Fruit fly (Drosophila melanogaster) whole organism, pupa: Measurements from ENCODE around the gene Lk.

Experiments used
- CG10348 ChIP-seq: fragments of 200-800 bp; sonication (Bioruptor generic); IDR thresholded peaks from 2 replicates; pipeline ENCODE4 v1.3.6; 2022; ENCODE audit warnings: missing biosample characterization, missing genetic modification characterization
- CG12605 ChIP-seq: fragments of 200-800 bp; sonication (Bioruptor generic); IDR thresholded peaks from 2 replicates; pipeline ENCODE4 v1.3.6; 2022; ENCODE audit warnings: missing biosample characterization, missing genetic modification characterization
- CG13204 ChIP-seq: fragments of 200-800 bp; sonication (Bioruptor generic); optimal IDR thresholded peaks from 2 replicates; lab custom pipeline; 2018; ENCODE audit warnings: missing biosample characterization, mild to moderate bottlenecking, missing genetic modification characterization, moderate library complexity
- CG14655 ChIP-seq: fragments of 200-800 bp; sonication (Bioruptor generic); optimal IDR thresholded peaks from 3 replicates; lab custom pipeline; 2017; ENCODE audit warnings: mild to moderate bottlenecking, missing biosample characterization, missing genetic modification reagents, missing genetic modification characterization
- CG15710 ChIP-seq: fragments of 200-800 bp; sonication (Bioruptor generic); optimal IDR thresholded peaks from 2 replicates; lab custom pipeline; 2018; ENCODE audit warnings: missing biosample characterization, mild to moderate bottlenecking, missing genetic modification characterization, moderate library complexity
- CG17806 ChIP-seq: fragments of 200-800 bp; sonication (Bioruptor generic); optimal IDR thresholded peaks from 2 replicates; lab custom pipeline; 2018; ENCODE audit warnings: missing biosample characterization, mild to moderate bottlenecking, missing genetic modification characterization, moderate library complexity
- CG32121 ChIP-seq: fragments of 200-800 bp; sonication (Bioruptor generic); IDR thresholded peaks from 2 replicates; pipeline ENCODE4 v1.3.6; 2022; ENCODE audit warnings: missing biosample characterization, missing genetic modification characterization
- CG34367 ChIP-seq: fragments of 200-800 bp; sonication (Bioruptor generic); optimal IDR thresholded peaks from 2 replicates; lab custom pipeline; 2018; ENCODE audit warnings: missing biosample characterization, mild to moderate bottlenecking, missing genetic modification characterization
- CG4496 ChIP-seq: fragments of 200-800 bp; sonication (Bioruptor generic); IDR thresholded peaks from 3 replicates; pipeline ENCODE4 v1.3.6; 2022; ENCODE audit warnings: missing biosample characterization, missing genetic modification characterization
- CG8159 ChIP-seq: fragments of 200-800 bp; sonication (Bioruptor generic); optimal IDR thresholded peaks from 3 replicates; lab custom pipeline; 2018; ENCODE audit warnings: missing biosample characterization, mild to moderate bottlenecking, missing genetic modification characterization, moderate library complexity
- CG8301 ChIP-seq: fragments of 200-800 bp; sonication (Bioruptor generic); optimal IDR thresholded peaks from 2 replicates; lab custom pipeline; 2018; ENCODE audit warnings: missing biosample characterization, mild to moderate bottlenecking, missing genetic modification characterization
- CG9948 ChIP-seq: fragments of 200-800 bp; sonication (Bioruptor generic); optimal IDR thresholded peaks from 2 replicates; lab custom pipeline; 2018; ENCODE audit warnings: missing biosample characterization, mild to moderate bottlenecking, missing genetic modification characterization, moderate library complexity
- D1 ChIP-seq: fragments of 200-800 bp; sonication (Bioruptor generic); optimal IDR thresholded peaks from 2 replicates; lab custom pipeline; 2018; ENCODE audit warnings: missing biosample characterization, mild to moderate bottlenecking, missing genetic modification characterization, moderate library complexity
- EcR ChIP-seq: fragments of 200-800 bp; sonication (Bioruptor generic); optimal IDR thresholded peaks from 3 replicates; lab custom pipeline; 2019; ENCODE audit warnings: missing biosample characterization, missing genetic modification characterization, mild to moderate bottlenecking, moderate library complexity, missing genetic modification reagents
- Ets98B ChIP-seq: fragments of 200-800 bp; sonication (Bioruptor generic); IDR thresholded peaks from 2 replicates; pipeline ENCODE4 v1.3.6; 2022; ENCODE audit warnings: missing biosample characterization, missing genetic modification characterization
- Pif1A ChIP-seq: fragments of 200-800 bp; sonication (Bioruptor generic); optimal IDR thresholded peaks from 3 replicates; lab custom pipeline; 2016; ENCODE audit warnings: missing biosample characterization, missing genetic modification characterization
- Pif1B ChIP-seq: fragments of 200-800 bp; sonication (Bioruptor generic); optimal IDR thresholded peaks from 3 replicates; lab custom pipeline; 2016; ENCODE audit warnings: missing biosample characterization, missing genetic modification characterization
- Snoo ChIP-seq: fragments of 200-800 bp; sonication (Bioruptor generic); optimal IDR thresholded peaks from 3 replicates; lab custom pipeline; 2017; ENCODE audit warnings: missing biosample characterization, mild to moderate bottlenecking, missing genetic modification characterization, inconsistent platforms
- fd96Ca ChIP-seq: fragments of 200-800 bp; sonication (Bioruptor generic); IDR thresholded peaks from 3 replicates; pipeline ENCODE4 v1.3.6; 2022; ENCODE audit warnings: missing biosample characterization, missing genetic modification characterization
- gl ChIP-seq: fragments of 200-800 bp; sonication (Bioruptor generic); optimal IDR thresholded peaks from 2 replicates; lab custom pipeline; 2018; ENCODE audit warnings: missing biosample characterization, mild to moderate bottlenecking, missing genetic modification characterization
- rn ChIP-seq: fragments of 200-800 bp; sonication (Bioruptor generic); IDR thresholded peaks from 2 replicates; pipeline ENCODE4 v1.3.6; 2022; ENCODE audit warnings: missing biosample characterization, missing genetic modification characterization

The Lk gene

DNA sequence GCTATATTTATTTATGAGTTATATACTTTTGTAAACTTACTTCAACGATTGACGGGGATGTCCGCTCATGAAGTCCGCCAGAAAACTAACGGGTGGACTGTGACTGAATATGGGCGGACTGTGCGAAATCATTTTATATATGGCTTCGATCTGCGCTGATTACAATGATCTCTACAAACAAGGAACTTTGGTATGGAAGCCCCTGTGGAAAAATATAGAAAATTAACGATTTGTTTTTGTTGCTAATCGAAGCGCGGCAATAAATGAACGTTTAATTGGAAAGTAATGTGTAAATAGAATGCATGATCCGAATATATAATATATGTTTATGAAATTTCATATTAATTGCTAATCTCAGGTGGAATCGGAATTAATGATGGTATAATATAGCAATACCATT lies 10.6 kb downstream of the Lk start:
- TF ChIP-seq Pif1B (GFP tag; lab: Kevin White, UChicago) (no peak), CG13204 (GFP tag; lab: Kevin White, UChicago) (no peak), CG9948 (tag; lab: Kevin White, UChicago) (no peak), CG4496 (no peak), Pif1A (no peak)

DNA sequence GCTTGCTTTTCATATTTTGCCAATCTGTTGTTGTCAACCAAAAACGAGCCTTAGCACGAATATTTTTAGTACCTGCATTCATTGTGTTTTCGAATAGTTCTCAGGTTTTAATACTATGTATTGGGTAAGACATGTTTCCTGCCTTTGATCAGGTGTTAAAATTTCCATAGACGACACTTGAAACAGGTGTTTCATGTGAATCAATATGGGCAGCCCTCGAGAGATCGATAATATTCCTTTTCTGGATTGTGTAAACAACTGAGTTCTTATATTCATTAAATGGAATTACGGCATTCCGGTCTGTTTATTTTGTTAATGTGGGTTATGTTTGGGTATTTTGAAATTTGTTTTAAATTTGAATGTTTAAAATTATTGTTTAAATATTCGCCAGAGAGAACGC lies 11.3 kb downstream of the Lk start:
- TF ChIP-seq fd96Ca (no peak), CG12605 (GFP tag; lab: Robert Waterston, UW) (no peak), CG34367 (tag; lab: Kevin White, UChicago) (no peak), Snoo (no peak), CG17806 (no peak), CG9948 (tag; lab: Kevin White, UChicago) (no peak), gl (tag; lab: Kevin White, UChicago) (no peak), CG10348 (GFP tag; lab: Robert Waterston, UW) (no peak), CG14655 (GFP tag; lab: Kevin White, UChicago) (no peak), D1 (tag; lab: Kevin White, UChicago) (no peak), CG13204 (GFP tag; lab: Kevin White, UChicago) (no peak), Pif1B (GFP tag; lab: Kevin White, UChicago) (no peak), CG8301 (no peak), Pif1A (no peak), CG15710 (tag; lab: Kevin White, UChicago) (no peak), Ets98B (no peak), CG4496 (no peak), CG8159 (tag; lab: Kevin White, UChicago) (no peak), EcR (no peak), CG32121 (GFP tag; lab: Robert Waterston, UW) (no peak)

DNA sequence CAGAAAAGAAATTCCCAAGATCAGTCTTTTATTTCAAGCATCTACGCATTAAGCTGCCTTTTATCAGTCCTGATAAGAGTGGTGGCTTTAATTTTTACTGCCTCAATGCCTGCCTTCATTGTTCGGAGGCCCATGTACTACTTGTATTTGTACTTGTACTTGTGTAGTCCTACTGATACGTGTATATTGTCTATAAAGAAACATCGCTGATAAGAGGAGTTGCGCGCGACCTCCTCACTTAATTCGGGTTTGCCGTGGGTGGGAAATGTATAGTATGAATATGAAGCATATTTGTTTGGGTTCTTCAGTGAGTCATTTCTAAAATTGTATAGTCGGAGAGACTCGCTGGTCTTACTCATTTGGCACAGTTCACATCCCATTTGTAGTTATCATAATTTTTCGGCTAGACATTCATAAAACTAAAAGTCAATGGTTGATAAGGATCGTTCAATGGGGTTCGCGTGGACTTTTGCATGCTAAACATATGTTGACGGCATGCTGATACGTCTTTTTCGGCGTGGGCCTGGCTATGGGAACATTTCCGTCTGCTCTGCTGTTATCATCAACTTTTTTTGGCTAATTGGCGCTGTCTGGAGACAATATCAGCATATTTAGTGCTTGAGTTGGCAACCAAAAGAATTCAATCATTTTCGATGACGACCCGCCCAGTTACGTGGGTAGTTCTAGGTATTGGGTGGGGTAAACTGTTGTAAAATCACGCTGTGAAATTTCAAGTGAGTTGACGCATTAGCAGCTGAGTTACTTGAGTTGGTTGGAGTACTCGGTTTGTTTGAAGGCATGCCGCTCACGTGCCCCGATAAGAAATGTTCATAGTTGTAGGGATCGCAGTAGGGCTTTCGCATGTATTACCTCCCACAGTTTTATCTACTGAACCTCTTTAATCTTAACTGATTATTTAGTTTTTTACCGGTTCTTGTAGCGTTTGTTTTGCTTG lies 12.5 kb downstream of the Lk start:
- TF ChIP-seq CG14655 (GFP tag; lab: Kevin White, UChicago) (no peak), Pif1B (GFP tag; lab: Kevin White, UChicago) (no peak), Pif1A (no peak), rn (no peak), CG17806 (no peak), Ets98B (no peak), D1 (tag; lab: Kevin White, UChicago) (no peak), CG13204 (GFP tag; lab: Kevin White, UChicago) (no peak), CG15710 (tag; lab: Kevin White, UChicago) (no peak)
- TF ChIP-seq, all 21 proteins: peak for 0

DNA sequence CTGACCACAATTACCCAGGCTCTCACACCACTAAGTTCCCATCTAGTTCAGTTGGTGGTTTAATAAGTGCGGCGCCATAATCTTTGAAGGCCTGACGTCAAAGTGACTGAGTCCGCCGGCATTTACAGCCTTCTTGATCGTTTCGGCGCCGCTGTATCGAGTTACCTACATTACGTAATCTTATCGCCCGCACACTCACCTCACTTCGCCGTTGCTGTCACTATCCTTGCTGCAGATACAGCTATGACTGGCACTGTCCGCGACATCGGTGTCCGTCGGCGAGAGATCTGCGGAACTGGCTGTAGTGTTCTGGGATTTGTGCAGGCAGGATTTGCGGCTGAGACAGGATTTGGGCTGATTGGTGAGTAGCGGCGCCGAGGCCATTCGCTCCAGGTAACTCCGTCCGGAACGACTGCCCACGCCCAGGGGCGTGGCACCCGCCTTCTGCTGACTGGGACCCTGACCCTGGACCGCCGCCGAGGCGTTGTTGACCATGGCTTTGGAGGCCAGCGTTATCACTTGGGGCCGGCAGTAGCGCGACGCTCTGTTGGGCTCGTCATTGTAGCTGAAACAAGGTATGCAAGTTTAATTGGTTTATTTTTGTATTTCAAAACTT lies 13.5 kb downstream of the Lk start:
- TF ChIP-seq CG17806 (no peak), EcR (peak; percentile 0)

DNA sequence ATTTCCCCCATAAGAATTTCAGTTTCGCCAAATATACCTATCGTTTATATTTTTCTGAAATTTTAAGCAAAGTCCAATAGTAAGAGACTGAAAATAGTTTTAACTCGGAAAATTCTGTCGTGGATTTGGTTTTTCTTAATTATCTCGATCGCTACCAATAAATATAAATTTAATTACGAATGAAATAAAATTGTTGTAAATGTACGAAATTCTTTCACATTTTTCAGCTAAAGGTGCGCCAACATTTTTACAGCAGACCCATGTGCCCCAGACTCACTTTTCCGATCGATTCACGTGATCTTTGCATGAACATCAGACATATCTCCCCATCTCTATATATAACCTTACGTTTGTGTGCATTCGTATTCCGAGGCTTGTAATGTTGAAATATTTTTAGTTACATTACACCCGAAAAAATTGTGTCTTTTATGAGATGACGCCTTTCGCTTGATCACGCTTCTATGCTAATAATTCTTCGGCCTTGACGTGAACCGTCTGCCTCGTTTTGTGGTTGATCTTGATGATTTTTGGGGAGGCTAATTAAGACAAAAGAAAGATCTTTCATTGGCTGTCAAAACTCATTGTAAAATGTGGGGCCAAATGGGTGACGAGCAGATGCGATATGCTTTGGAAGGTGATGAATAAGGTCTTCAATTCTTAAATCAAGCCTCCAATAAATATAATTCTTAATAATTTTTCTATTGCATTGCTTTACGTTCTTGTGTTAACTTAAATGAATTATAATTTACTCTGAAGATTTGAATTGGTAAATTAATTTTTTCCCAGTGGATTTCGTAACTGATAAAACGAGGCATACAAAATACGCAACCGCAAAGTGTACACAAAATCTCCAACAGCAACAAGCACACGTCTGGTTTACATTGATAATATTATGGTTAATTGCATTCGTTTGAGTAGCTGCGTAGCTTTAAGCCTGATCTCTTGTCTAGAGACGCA lies 15.3 kb downstream of the Lk start:
- TF ChIP-seq CG4496 (no peak), CG17806 (peak; percentile 25), CG8159 (tag; lab: Kevin White, UChicago) (peak; percentile 49), rn (no peak), D1 (tag; lab: Kevin White, UChicago) (peak; percentile 64), CG15710 (tag; lab: Kevin White, UChicago) (peak; percentile 31), CG9948 (tag; lab: Kevin White, UChicago) (peak; percentile 44), CG8301 (peak; percentile 22), Snoo (peak; percentile 38), EcR (no peak), Pif1A (peak; percentile 40), CG32121 (GFP tag; lab: Robert Waterston, UW) (no peak), Pif1B (GFP tag; lab: Kevin White, UChicago) (no peak), CG14655 (GFP tag; lab: Kevin White, UChicago) (peak; percentile 62), CG10348 (GFP tag; lab: Robert Waterston, UW) (no peak), CG34367 (tag; lab: Kevin White, UChicago) (no peak)
